ENCODE assay signal across 7 worm cellular contexts in genomic region chrIII:7928549-7929129, ce11.
TF ChIP-seq lines count a peak whose summit lies in the region.

C29E4.13 (minus strand) TSS chrIII:7928717.
npp-15 (plus strand) TSS chrIII:7929043.

TF ChIP-seq in whole organism, L1 larva, 84 proteins besides CTCF, POLR2A, EP300 and RAD21 (continues in another document):
- TF ChIP-seq rnt-1 (tag; optimal IDR thresholded peaks at IDR 0.05; lab: Kevin White, UChicago) (peak; percentile 64), dsc-1 (tag; optimal IDR thresholded peaks at IDR 0.05; lab: Kevin White, UChicago) (no peak), mef-2 (tag; optimal IDR thresholded peaks at IDR 0.05; lab: Kevin White, UChicago) (no peak), unc-30 (tag; optimal IDR thresholded peaks at IDR 0.05; lab: Kevin White, UChicago) (no peak), unc-62 (GFP tag; optimal IDR thresholded peaks at IDR 0.05; lab: Kevin White, UChicago) (no peak), nhr-47 (tag; optimal IDR thresholded peaks at IDR 0.05; lab: Kevin White, UChicago) (no peak), sup-37 (GFP tag; optimal IDR thresholded peaks at IDR 0.05; lab: Kevin White, UChicago) (no peak), C04F5.9 (tag; optimal IDR thresholded peaks at IDR 0.05; lab: Kevin White, UChicago) (no peak), mab-9 (GFP tag; IDR thresholded peaks at IDR 0.05; lab: Robert Waterston, UW) (no peak), mdl-1 (tag; optimal IDR thresholded peaks at IDR 0.05; lab: Kevin White, UChicago) (peak in 1 of 2 experiments; percentile 17), efl-1 (optimal IDR thresholded peaks at IDR 0.05; lab: Kevin White, UChicago) (peak; percentile 64 to 81), efl-1 (GFP tag; optimal IDR thresholded peaks at IDR 0.05 in 1 of 2; lab: Kevin White, UChicago) (peak; percentile 83 to 98), fkh-4 (tag; optimal IDR thresholded peaks at IDR 0.05; lab: Kevin White, UChicago; ENCODE audit: borderline replicate concordance) (no peak)

TF ChIP-seq in whole organism, L2 larva, 48 proteins besides CTCF, POLR2A, EP300 and RAD21 (continues in another document):
- TF ChIP-seq nhr-6 (tag; optimal IDR thresholded peaks at IDR 0.05; lab: Kevin White, UChicago) (no peak), R02D3.7 (tag; optimal IDR thresholded peaks at IDR 0.05; lab: Kevin White, UChicago) (no peak), nhr-25 (tag; optimal IDR thresholded peaks at IDR 0.05; lab: Kevin White, UChicago) (peak; percentile 62), elt-3 (tag; optimal IDR thresholded peaks at IDR 0.05; lab: Kevin White, UChicago) (no peak), crh-2 (tag; optimal IDR thresholded peaks at IDR 0.05; lab: Kevin White, UChicago) (peak; percentile 50), nhr-21 (tag; optimal IDR thresholded peaks at IDR 0.05; lab: Kevin White, UChicago) (no peak), alr-1 (tag; optimal IDR thresholded peaks at IDR 0.05; lab: Kevin White, UChicago) (no peak), lsy-2 (tag; optimal IDR thresholded peaks at IDR 0.05; lab: Kevin White, UChicago) (peak; percentile 16 to 79), Y55F3AM.14 (GFP tag; optimal IDR thresholded peaks at IDR 0.05; lab: Kevin White, UChicago) (no peak), unc-55 (GFP tag; optimal IDR thresholded peaks at IDR 0.05; lab: Kevin White, UChicago) (peak; percentile 65), ceh-82 (tag; optimal IDR thresholded peaks at IDR 0.05; lab: Kevin White, UChicago) (no peak), zag-1 (tag; optimal IDR thresholded peaks at IDR 0.05; lab: Kevin White, UChicago) (no peak), nhr-129 (tag; optimal IDR thresholded peaks at IDR 0.05; lab: Kevin White, UChicago) (peak; percentile 39), nhr-237 (tag; optimal IDR thresholded peaks at IDR 0.05; lab: Kevin White, UChicago) (no peak)

TF ChIP-seq in whole organism, L3 larva, 47 proteins besides CTCF, POLR2A, EP300 and RAD21:
- TF ChIP-seq mml-1 (tag; optimal IDR thresholded peaks at IDR 0.05; lab: Kevin White, UChicago) (no peak), nhr-23 (tag; optimal IDR thresholded peaks at IDR 0.05; lab: Kevin White, UChicago) (peak; percentile 13), nhr-25 (tag; optimal IDR thresholded peaks at IDR 0.05; lab: Kevin White, UChicago) (peak; percentile 8), R02D3.7 (tag; optimal IDR thresholded peaks at IDR 0.05; lab: Kevin White, UChicago) (no peak), lin-15B (tag; optimal IDR thresholded peaks at IDR 0.05; lab: Kevin White, UChicago) (peak; percentile 61), elt-2 (tag; optimal IDR thresholded peaks at IDR 0.05; lab: Kevin White, UChicago) (peak; percentile 19), ZK546.5 (tag; optimal IDR thresholded peaks at IDR 0.05; lab: Kevin White, UChicago) (no peak), ztf-4 (tag; optimal IDR thresholded peaks at IDR 0.05; lab: Kevin White, UChicago) (no peak), snpc-4 (tag; optimal IDR thresholded peaks at IDR 0.05; lab: Kevin White, UChicago) (peak; percentile 10), pha-4 (tag; optimal IDR thresholded peaks at IDR 0.05; lab: Kevin White, UChicago) (peak; percentile 71)

TF ChIP-seq in whole organism, L4 larva, 104 proteins besides CTCF, POLR2A, EP300 and RAD21 (continues in another document):
- peak; percentile 39 for TF ChIP-seq unc-130 (GFP tag; optimal IDR thresholded peaks at IDR 0.05; lab: Kevin White, UChicago)
- TF ChIP-seq set-16 (GFP tag; IDR thresholded peaks at IDR 0.05; lab: Robert Waterston, UW) = no peak
- TF ChIP-seq zip-11 (GFP tag; IDR thresholded peaks at IDR 0.05; lab: Robert Waterston, UW) = no peak
- TF ChIP-seq dmd-6 (GFP tag; IDR thresholded peaks at IDR 0.05; lab: Robert Waterston, UW) = no peak
- peak; percentile 81 for TF ChIP-seq dpl-1 (GFP tag; optimal IDR thresholded peaks at IDR 0.05; lab: Kevin White, UChicago)
- no peak for TF ChIP-seq lir-3 (tag; optimal IDR thresholded peaks at IDR 0.05; lab: Kevin White, UChicago)
- TF ChIP-seq ZK546.5 (tag; optimal IDR thresholded peaks at IDR 0.05; lab: Kevin White, UChicago) = no peak
- TF ChIP-seq F37D6.2 (tag; optimal IDR thresholded peaks at IDR 0.05; lab: Kevin White, UChicago) = no peak
- no peak for TF ChIP-seq lsy-2 (tag; optimal IDR thresholded peaks at IDR 0.05; lab: Kevin White, UChicago)
- no peak for TF ChIP-seq hif-1 (tag; optimal IDR thresholded peaks at IDR 0.05; lab: Kevin White, UChicago)
- no peak for TF ChIP-seq spr-1 (tag; optimal IDR thresholded peaks at IDR 0.05; lab: Kevin White, UChicago)
- TF ChIP-seq rbr-2 (tag; optimal IDR thresholded peaks at IDR 0.05; lab: Kevin White, UChicago) = no peak
- peak; percentile 72 for TF ChIP-seq T20F7.1 (GFP tag; optimal IDR thresholded peaks at IDR 0.05; lab: Kevin White, UChicago)
- peak; percentile 10 for TF ChIP-seq mep-1 (tag; optimal IDR thresholded peaks at IDR 0.05; lab: Kevin White, UChicago)
- no peak for TF ChIP-seq ceh-20 (GFP tag; IDR thresholded peaks at IDR 0.05; lab: Robert Waterston, UW)
- TF ChIP-seq nhr-10 (tag; optimal IDR thresholded peaks at IDR 0.05; lab: Kevin White, UChicago) = no peak

TF ChIP-seq in whole organism, late embryonic, 69 proteins besides CTCF, POLR2A, EP300 and RAD21:
- TF ChIP-seq sdc-2 (tag; optimal IDR thresholded peaks at IDR 0.05; lab: Kevin White, UChicago) (no peak), nfya-1 (tag; optimal IDR thresholded peaks at IDR 0.05; lab: Kevin White, UChicago) (peak; percentile 20)

TF ChIP-seq in whole organism, mixed stage, embryonic, 35 proteins besides CTCF, POLR2A, EP300 and RAD21:
- TF ChIP-seq lin-13 (tag; optimal IDR thresholded peaks at IDR 0.05; lab: Kevin White, UChicago) = no peak
- no peak for TF ChIP-seq unc-39 (tag; optimal IDR thresholded peaks at IDR 0.05; lab: Kevin White, UChicago)
- no peak for TF ChIP-seq lin-32 (GFP tag; optimal IDR thresholded peaks at IDR 0.05; lab: Kevin White, UChicago)
- no peak for TF ChIP-seq ztf-11 (tag; optimal IDR thresholded peaks at IDR 0.05; lab: Kevin White, UChicago)
- TF ChIP-seq nhr-237 (tag; optimal IDR thresholded peaks at IDR 0.05; lab: Kevin White, UChicago) = peak; percentile 16
- TF ChIP-seq mep-1 (tag; optimal IDR thresholded peaks at IDR 0.05; lab: Kevin White, UChicago) = no peak
- TF ChIP-seq lsy-2 (tag; optimal IDR thresholded peaks at IDR 0.05; lab: Kevin White, UChicago) = peak; percentile 34

TF ChIP-seq in whole organism, young adult, 124 proteins besides CTCF, POLR2A, EP300 and RAD21 (continues in another document):
- TF ChIP-seq cebp-2 (GFP tag; IDR thresholded peaks at IDR 0.05; lab: Robert Waterston, UW) (no peak), let-526 (GFP tag; IDR thresholded peaks at IDR 0.05; lab: Robert Waterston, UW) (no peak), nhr-179 (tag; optimal IDR thresholded peaks at IDR 0.05; lab: Kevin White, UChicago) (no peak), unc-130 (GFP tag; optimal IDR thresholded peaks at IDR 0.05; lab: Kevin White, UChicago) (peak; percentile 9), die-1 (tag; optimal IDR thresholded peaks at IDR 0.05; lab: Kevin White, UChicago) (no peak), B0035.1 (tag; optimal IDR thresholded peaks at IDR 0.05; lab: Kevin White, UChicago) (no peak), hrde-1 (tag; optimal IDR thresholded peaks at IDR 0.05; lab: Kevin White, UChicago; ENCODE audit: borderline replicate concordance) (no peak), attf-5 (GFP tag; optimal IDR thresholded peaks at IDR 0.05; lab: Kevin White, UChicago) (peak; percentile 46), aptf-2 (GFP tag; conservative IDR thresholded peaks at IDR 0.05; lab: Robert Waterston, UW) (no peak), aptf-3 (GFP tag; IDR thresholded peaks at IDR 0.05; lab: Robert Waterston, UW) (no peak), lin-40 (tag; optimal IDR thresholded peaks at IDR 0.05; lab: Kevin White, UChicago) (no peak), unc-62 (GFP tag; optimal IDR thresholded peaks at IDR 0.05; lab: Kevin White, UChicago) (no peak), ets-4 (GFP tag; optimal IDR thresholded peaks at IDR 0.05; lab: Kevin White, UChicago) (no peak), ceh-79 (tag; optimal IDR thresholded peaks at IDR 0.05; lab: Kevin White, UChicago) (no peak), F37B4.10 (GFP tag; IDR thresholded peaks at IDR 0.05; lab: Robert Waterston, UW) (no peak), F22D6.2 (tag; optimal IDR thresholded peaks at IDR 0.05; lab: Kevin White, UChicago) (no peak), hsf-1 (GFP tag; IDR thresholded peaks at IDR 0.05; lab: Robert Waterston, UW) (no peak), chd-7 (tag; optimal IDR thresholded peaks at IDR 0.05; lab: Kevin White, UChicago) (no peak), mel-28 (tag; optimal IDR thresholded peaks at IDR 0.05; lab: Kevin White, UChicago; ENCODE audit: borderline replicate concordance) (no peak), tlf-1 (GFP tag; optimal IDR thresholded peaks at IDR 0.05; lab: Kevin White, UChicago) (no peak), Y67H2A.10 (GFP tag; conservative IDR thresholded peaks at IDR 0.05; lab: Robert Waterston, UW) (no peak), mes-4 (tag; optimal IDR thresholded peaks at IDR 0.05; lab: Kevin White, UChicago) (no peak), B0019.2 (GFP tag; conservative IDR thresholded peaks at IDR 0.05; lab: Robert Waterston, UW) (no peak), F49E8.2 (tag; optimal IDR thresholded peaks at IDR 0.05; lab: Kevin White, UChicago; ENCODE audit: insufficient read depth) (no peak), ceh-58 (GFP tag; IDR thresholded peaks at IDR 0.05; lab: Robert Waterston, UW) (no peak), zfh-2 (GFP tag; conservative IDR thresholded peaks at IDR 0.05; lab: Robert Waterston, UW) (no peak), madf-8 (GFP tag; conservative IDR thresholded peaks at IDR 0.05; lab: Robert Waterston, UW) (peak; percentile 55), madf-6 (GFP tag; IDR thresholded peaks at IDR 0.05; lab: Robert Waterston, UW) (peak; percentile 80), attf-6 (GFP tag; IDR thresholded peaks at IDR 0.05; lab: Robert Waterston, UW) (no peak), F55B11.4 (tag; optimal IDR thresholded peaks at IDR 0.05; lab: Kevin White, UChicago; ENCODE audit: borderline replicate concordance, insufficient read depth) (no peak), F39B2.1 (GFP tag; IDR thresholded peaks at IDR 0.05; lab: Robert Waterston, UW) (no peak), B0336.3 (GFP tag; IDR thresholded peaks at IDR 0.05; lab: Robert Waterston, UW) (no peak), atf-7 (tag; optimal IDR thresholded peaks at IDR 0.05; lab: Kevin White, UChicago) (no peak), xnd-1 (tag; optimal IDR thresholded peaks at IDR 0.05; lab: Kevin White, UChicago) (peak; percentile 60), attf-3 (GFP tag; conservative IDR thresholded peaks at IDR 0.05; lab: Robert Waterston, UW) (peak; percentile 53; the same call in 1 of the 2 replicates), F23B12.7 (tag; optimal IDR thresholded peaks at IDR 0.05; lab: Kevin White, UChicago; ENCODE audit: insufficient read depth) (no peak), F52B5.7 (tag; optimal IDR thresholded peaks at IDR 0.05; lab: Kevin White, UChicago) (no peak), rpc-1 (optimal IDR thresholded peaks at IDR 0.05; lab: Kevin White, UChicago) (no peak), rpc-1 (tag; optimal IDR thresholded peaks at IDR 0.05; lab: Kevin White, UChicago) (no peak)
